Fruit fly (Drosophila melanogaster): Measurements from ENCODE around the gene CG31279.

Gene CG31279

DNA sequence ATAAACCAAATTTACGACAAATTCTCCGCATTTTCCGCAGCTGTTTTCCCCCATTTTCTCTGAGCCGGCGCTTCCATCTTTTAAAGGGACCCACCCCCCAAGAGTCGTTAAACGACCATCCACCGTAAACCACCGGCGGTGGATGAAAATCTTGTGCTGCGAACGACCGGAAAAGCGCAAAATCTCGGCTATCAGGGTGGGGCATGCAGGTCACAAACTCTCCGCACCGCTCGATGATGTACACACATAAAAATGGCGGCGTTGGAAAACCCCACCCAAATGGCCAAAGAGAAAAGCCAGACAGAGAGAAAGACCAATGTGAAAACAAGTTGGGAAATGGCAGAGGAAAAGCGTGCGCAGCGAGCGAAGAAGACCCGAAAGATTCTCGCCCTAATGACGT is 44.9 kb upstream of the CG31279 start (continued):
- TF ChIP-seq crol (GFP tag; IDR thresholded peaks at IDR 0.05) (0 out of 2 replicates have a peak, but pooled peaks have one; percentile 24), ewg (GFP tag; optimal IDR thresholded peaks at IDR 0.05) (peak; percentile 20), ci (GFP tag; IDR thresholded peaks at IDR 0.05) (no peak)

DNA sequence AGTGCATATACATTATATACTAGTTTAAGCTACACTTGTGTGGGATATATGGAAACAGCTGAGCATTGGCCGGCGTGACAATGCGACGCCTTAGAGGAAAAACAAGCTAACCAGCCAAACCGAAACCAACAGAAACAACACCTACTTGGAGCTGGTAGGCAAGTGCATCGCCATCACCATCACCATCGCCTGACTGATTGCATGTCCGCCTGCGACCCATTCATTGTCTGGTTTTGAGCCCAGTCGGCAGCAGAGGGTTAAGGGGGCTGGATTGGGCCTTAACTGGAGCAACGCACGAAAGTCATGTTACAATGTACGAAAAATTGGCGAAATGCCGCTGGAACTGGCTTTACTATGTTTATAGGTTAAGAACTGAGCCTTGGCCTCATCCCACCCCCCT is 43.4 kb upstream of the CG31279 start:
- TF ChIP-seq ranshi (GFP tag; IDR thresholded peaks at IDR 0.05) = no peak
- no peak for TF ChIP-seq ind (GFP tag; optimal IDR thresholded peaks at IDR 0.05)
- TF ChIP-seq ro (GFP tag; IDR thresholded peaks at IDR 0.05) = 0 out of 2 replicates have a peak, but pooled peaks have one; percentile 27

- TF ChIP-seq Sry-β (GFP tag; optimal IDR thresholded peaks at IDR 0.05) (no peak), zen (tag; optimal IDR thresholded peaks at IDR 0.05) (peak; percentile 51), Dad (GFP tag; optimal IDR thresholded peaks at IDR 0.05) (no peak), pros (GFP tag; optimal IDR thresholded peaks at IDR 0.05) (peak; percentile 25), tll (GFP tag; optimal IDR thresholded peaks at IDR 0.05) (peak in 1 of 2 experiments; percentile 43), CG9437 (GFP tag; optimal IDR thresholded peaks at IDR 0.05) (no peak), D (optimal IDR thresholded peaks at IDR 0.05) (peak; percentile 82), D (GFP tag; optimal IDR thresholded peaks at IDR 0.05) (no peak), CG16815 (GFP tag; optimal IDR thresholded peaks at IDR 0.05) (no peak), Ets65A (GFP tag) (peak; percentile 22)
These were observed 41.4 kb upstream of the CG31279 start for dm6 chr3R:16389117-16389516.

dm6 chr3R:16394531-16394930 is 36.0 kb upstream of the CG31279 start:
- TF ChIP-seq CG18262 (tag; optimal IDR thresholded peaks at IDR 0.05) (no peak), rib (GFP tag; IDR thresholded peaks at IDR 0.05) (no peak), Atf-2 (GFP tag; optimal IDR thresholded peaks at IDR 0.05) (no peak), CG5245 (GFP tag; optimal IDR thresholded peaks at IDR 0.05) (no peak), Dbx (GFP tag; IDR thresholded peaks at IDR 0.05) (no peak), zf30C (GFP tag; optimal IDR thresholded peaks at IDR 0.05) (no peak), Elba2 (GFP tag; optimal IDR thresholded peaks at IDR 0.05) (no peak), CG1647 (GFP tag; optimal IDR thresholded peaks at IDR 0.05) (no peak), CG14441 (GFP tag; IDR thresholded peaks at IDR 0.05) (peak; percentile 20; the same call in 1 of the 2 replicates)

DNA sequence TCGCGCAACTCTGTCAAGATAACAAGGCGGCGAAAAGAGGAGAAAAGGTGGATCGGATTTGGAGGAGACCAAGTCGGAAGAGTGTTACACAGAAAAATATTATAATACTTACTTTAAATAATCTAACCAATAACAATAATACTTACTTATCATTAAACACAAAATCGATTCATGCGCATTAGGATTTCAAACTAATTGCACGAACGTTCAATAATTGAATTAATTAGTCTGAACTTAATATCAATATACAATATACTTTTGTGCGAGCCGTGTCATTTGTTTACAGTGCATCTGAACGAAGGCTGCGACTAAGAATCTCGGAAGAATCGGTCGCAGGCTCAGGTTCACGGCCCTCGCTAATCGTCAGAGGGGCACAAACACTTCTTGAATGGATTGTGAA is 35.0 kb upstream of the CG31279 start:
- no peak for TF ChIP-seq CG9817 (tag; optimal IDR thresholded peaks at IDR 0.05)
- no peak for TF ChIP-seq danr (GFP tag; IDR thresholded peaks at IDR 0.05)
- TF ChIP-seq Sox100B (GFP tag; optimal IDR thresholded peaks at IDR 0.05) = no peak
- TF ChIP-seq CG11696 (GFP tag; IDR thresholded peaks at IDR 0.05) = no peak
- TF ChIP-seq CG11085 (GFP tag; IDR thresholded peaks at IDR 0.05) = no peak
- no peak for TF ChIP-seq CG18599 (GFP tag; optimal IDR thresholded peaks at IDR 0.05)
- TF ChIP-seq luna (GFP tag; optimal IDR thresholded peaks at IDR 0.05) = no peak
- no peak for TF ChIP-seq mld (GFP tag; IDR thresholded peaks at IDR 0.05; ENCODE audit: partially characterized antibody)

- TF ChIP-seq seq (GFP tag; IDR thresholded peaks at IDR 0.05) = peak; percentile 31; the same call in 1 of the 2 replicates
- TF ChIP-seq vvl (GFP tag; IDR thresholded peaks at IDR 0.05) = no peak
- TF ChIP-seq Nf-YC (tag; optimal IDR thresholded peaks at IDR 0.05) = peak; percentile 76
- peak; percentile 57 for TF ChIP-seq Nf-YB (GFP tag; optimal IDR thresholded peaks at IDR 0.05)
- no peak for TF ChIP-seq CG12744 (GFP tag; optimal IDR thresholded peaks at IDR 0.05)
- no peak for TF ChIP-seq chinmo (GFP tag; IDR thresholded peaks at IDR 0.05; ENCODE audit: partially characterized antibody)
- TF ChIP-seq aop (GFP tag; IDR thresholded peaks at IDR 0.05) = no peak
- TF ChIP-seq crol (GFP tag; IDR thresholded peaks at IDR 0.05) = peak; percentile 66; the same call in 1 of the 2 replicates
- TF ChIP-seq B-H1 (GFP tag; IDR thresholded peaks at IDR 0.05) = no peak
- no peak for TF ChIP-seq Poxn (GFP tag; IDR thresholded peaks at IDR 0.05)
- TF ChIP-seq CG15479 (GFP tag; optimal IDR thresholded peaks at IDR 0.05) = no peak
- TF ChIP-seq cg (GFP tag; optimal IDR thresholded peaks at IDR 0.05) = peak; percentile 22
- TF ChIP-seq Ets65A (GFP tag) = peak; percentile 40
- TF ChIP-seq wdn (GFP tag; IDR thresholded peaks at IDR 0.05) = no peak
These were observed 33.9 kb upstream of the CG31279 start for dm6 chr3R:16396565-16396964.

Measured in whole organism, embryonic.